Fruit fly (Drosophila melanogaster) Kc167 (cell line): ENCODE measurements around the gene CG10700.

Source experiments
- Sin3A ChIP-seq: fragments of >200 bp; optimal IDR thresholded peaks from 2 replicates; lab custom pipeline; 2018; ENCODE audit warnings: missing external identifiers
- insv ChIP-seq: fragments of >200 bp; optimal IDR thresholded peaks from 3 replicates; lab custom pipeline; 2018; ENCODE audit warnings: missing external identifiers
- psq ChIP-seq: fragments of >200 bp; optimal IDR thresholded peaks from 2 replicates; lab custom pipeline; 2017; ENCODE audit warnings: missing external identifiers
- ttk ChIP-seq: sonication (Bioruptor generic); optimal IDR thresholded peaks from 2 replicates; lab custom pipeline; 2017; ENCODE audit warnings: missing external identifiers

dm6 chr2L:19103176-19103921 lies 24.5 kb upstream of the CG10700 start:
- TF ChIP-seq psq (lab: Kevin White, UChicago) (no peak), Sin3A (lab: Kevin White, UChicago) (no peak), ttk (lab: Kevin White, UChicago) (no peak), insv (lab: Kevin White, UChicago) (no peak)
